Worm (Caenorhabditis elegans) whole organism, young adult: ENCODE measurements around the gene F40C5.1.

Source experiments
- F33H1.4 ChIP-seq: fragments of 200-800 bp; sonication (Bioruptor generic); IDR thresholded peaks from 2 replicates; pipeline ENCODE4 v1.3.6; 2022; ENCODE audit warnings: missing genetic modification reagents, missing genetic modification characterization, missing compliant biosample characterization
- F57A8.1 ChIP-seq: fragments of 200-800 bp; sonication (Bioruptor generic); optimal IDR thresholded peaks from 2 replicates; lab custom pipeline; 2018; ENCODE audit warnings: mild to moderate bottlenecking, missing genetic modification characterization, moderate library complexity, missing compliant biosample characterization
- cebp-1 ChIP-seq, 2 experiments: fragments of 200-800 bp in 1 of 2; sonication (Bioruptor generic) in 1 of 2; sonication (generic microtip) in 1 of 2; IDR thresholded peaks in 1 of 2; optimal IDR thresholded peaks in 1 of 2; 2 replicates each; pipeline versions ENCODE4 v1.3.6 to Lab custom; 2017 to 2022; ENCODE audit warnings: missing compliant biosample characterization in 2 of 2, missing genetic modification characterization in 2 of 2, mild to moderate bottlenecking in 1 of 2, missing genetic modification reagents in 1 of 2, moderate library complexity in 1 of 2
- lin-35 ChIP-seq, 3 experiments: fragments of 150-350 bp in 2 of 3; sonication (generic microtip) in 1 of 3; optimal IDR thresholded peaks; 2 replicates each; lab custom pipeline; 2014 to 2018; ENCODE audit warnings: missing biosample characterization in 3 of 3, missing genetic modification characterization in 3 of 3, missing genetic modification reagents in 3 of 3

DNA sequence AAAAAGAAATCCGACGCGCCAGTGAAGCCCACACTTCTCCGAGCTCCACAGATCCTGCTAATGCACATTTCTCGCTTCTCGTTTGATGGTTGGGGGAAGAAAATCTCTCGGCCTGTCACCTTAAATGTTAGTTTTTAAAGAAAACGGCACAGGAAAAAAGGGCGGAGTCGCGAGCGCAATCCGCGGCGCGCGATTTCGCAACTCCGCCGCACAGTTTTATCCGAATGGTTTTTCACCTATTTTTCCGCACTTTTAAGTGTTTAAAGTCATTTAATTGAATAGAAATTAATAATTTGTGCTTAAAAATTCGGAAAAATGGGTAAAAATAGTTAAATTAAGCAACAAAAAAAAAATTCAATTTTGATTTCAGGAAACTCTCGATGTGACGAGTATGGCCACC is 15.1 kb downstream of the F40C5.1 start:
- TF ChIP-seq F33H1.4 (GFP tag; lab: Robert Waterston, UW) (no peak), F57A8.1 (GFP tag; lab: Kevin White, UChicago) (no peak), cebp-1 (GFP tag; IDR thresholded peaks at IDR 0.05; lab: Robert Waterston, UW) (peak; percentile 88), cebp-1 (tag; optimal IDR thresholded peaks at IDR 0.05; lab: Kevin White, UChicago) (peak; percentile 98), lin-35 (GFP tag; optimal IDR thresholded peaks at IDR 0.05; lab: Kevin White, UChicago) (no peak)
